Fruit fly (Drosophila melanogaster) whole organism, embryonic: ENCODE data around the gene Mgstl.

Source experiments
- Awh ChIP-seq: fragments of 200-800 bp; sonication (Bioruptor generic); IDR thresholded peaks from 2 replicates; pipeline ENCODE4, ENCODE4 v1.3.6; 2022; ENCODE audit warnings: missing biosample characterization, missing genetic modification characterization
- C15 ChIP-seq: fragments of 200-800 bp; sonication (Bioruptor generic); IDR thresholded peaks from 3 replicates; pipeline ENCODE4 v1.3.6; 2022; ENCODE audit warnings: missing biosample characterization, missing genetic modification characterization
- CG10979 ChIP-seq: fragments of 200-800 bp; sonication (Bioruptor generic); optimal IDR thresholded peaks from 2 replicates; lab custom pipeline; 2018; ENCODE audit warnings: missing biosample characterization, mild to moderate bottlenecking, missing genetic modification characterization, moderate library complexity
- CG12769 ChIP-seq: fragments of 200-800 bp; sonication (Bioruptor generic); optimal IDR thresholded peaks from 2 replicates; lab custom pipeline; 2019; ENCODE audit warnings: missing biosample characterization, mild to moderate bottlenecking, missing genetic modification characterization, moderate library complexity
- CG14014 ChIP-seq: fragments of 200-800 bp; sonication (Bioruptor generic); IDR thresholded peaks from 2 replicates; pipeline ENCODE4 v1.3.6; 2022; ENCODE audit warnings: missing biosample characterization, missing genetic modification characterization
- CG14860 ChIP-seq: fragments of 200-800 bp; sonication (Bioruptor generic); IDR thresholded peaks from 3 replicates; pipeline ENCODE4 v1.3.6; 2022; ENCODE audit warnings: missing biosample characterization, missing genetic modification characterization; ENCODE audit not compliant: partially characterized antibody
- CG1647 ChIP-seq: fragments of 200-800 bp; sonication (Bioruptor generic); optimal IDR thresholded peaks from 3 replicates; lab custom pipeline; 2016; ENCODE audit warnings: missing biosample characterization, missing genetic modification characterization
- CG17186 ChIP-seq: fragments of 200-800 bp; sonication (Bioruptor generic); optimal IDR thresholded peaks from 3 replicates; lab custom pipeline; 2017; ENCODE audit warnings: missing biosample characterization, missing genetic modification reagents, missing genetic modification characterization
- CG17328 ChIP-seq: fragments of 200-800 bp; sonication (Bioruptor generic); IDR thresholded peaks from 2 replicates; pipeline ENCODE4 v1.3.6; 2022; ENCODE audit warnings: missing biosample characterization, missing genetic modification characterization
- CG1792 ChIP-seq: fragments of 200-800 bp; sonication (Bioruptor generic); optimal IDR thresholded peaks from 2 replicates; lab custom pipeline; 2016; ENCODE audit warnings: missing biosample characterization, missing genetic modification characterization
- CG18764 ChIP-seq: fragments of 200-800 bp; sonication (Bioruptor generic); optimal IDR thresholded peaks from 3 replicates; lab custom pipeline; 2016; ENCODE audit warnings: missing biosample characterization, missing genetic modification characterization
- CG2120 ChIP-seq: fragments of 200-800 bp; sonication (Bioruptor generic); optimal IDR thresholded peaks from 3 replicates; lab custom pipeline; 2016; ENCODE audit warnings: missing biosample characterization, missing genetic modification characterization
- CG2875 ChIP-seq: fragments of 200-800 bp; sonication (Bioruptor generic); optimal IDR thresholded peaks from 2 replicates; lab custom pipeline; 2017; ENCODE audit warnings: missing biosample characterization, mild to moderate bottlenecking, missing genetic modification characterization, missing genetic modification reagents
- CG4282 ChIP-seq: fragments of 200-800 bp; sonication (Bioruptor generic); optimal IDR thresholded peaks from 2 replicates; lab custom pipeline; 2016; ENCODE audit warnings: missing biosample characterization, missing genetic modification characterization
- CG4424 ChIP-seq: fragments of 200-800 bp; sonication (Bioruptor generic); optimal IDR thresholded peaks from 3 replicates; lab custom pipeline; 2016; ENCODE audit warnings: missing biosample characterization, missing genetic modification characterization
- CG4617 ChIP-seq: fragments of 200-800 bp; sonication (Bioruptor generic); optimal IDR thresholded peaks from 3 replicates; lab custom pipeline; 2016; ENCODE audit warnings: missing biosample characterization, missing genetic modification characterization, borderline replicate concordance
- CG7271 ChIP-seq: fragments of 200-800 bp; sonication (Bioruptor generic); optimal IDR thresholded peaks from 2 replicates; lab custom pipeline; 2018; ENCODE audit warnings: missing biosample characterization, mild to moderate bottlenecking, missing genetic modification characterization, moderate library complexity
- CG7839 ChIP-seq: fragments of 200-800 bp; sonication (Bioruptor generic); optimal IDR thresholded peaks from 3 replicates; lab custom pipeline; 2018; ENCODE audit warnings: missing biosample characterization, mild to moderate bottlenecking, missing genetic modification characterization, moderate library complexity
- CG8478 ChIP-seq: fragments of >200 bp; optimal IDR thresholded peaks from 2 replicates; lab custom pipeline; 2018
- CG8924 ChIP-seq: fragments of 200-800 bp; optimal IDR thresholded peaks from 3 replicates; lab custom pipeline; 2019; ENCODE audit warnings: missing biosample characterization, mild to moderate bottlenecking, missing genetic modification characterization, moderate library complexity
- CG9932 ChIP-seq: fragments of 200-800 bp; sonication (Bioruptor generic); IDR thresholded peaks from 2 replicates; pipeline ENCODE4 v1.3.6; 2022; ENCODE audit warnings: missing biosample characterization, missing genetic modification characterization
- D19A ChIP-seq: fragments of 200-800 bp; optimal IDR thresholded peaks from 3 replicates; lab custom pipeline; 2019; ENCODE audit warnings: missing biosample characterization, mild to moderate bottlenecking, missing genetic modification characterization, moderate library complexity
- Dip2 ChIP-seq: fragments of 200-800 bp; sonication (Bioruptor generic); IDR thresholded peaks from 2 replicates; pipeline ENCODE4 v1.3.6; 2022; ENCODE audit warnings: missing biosample characterization, missing genetic modification characterization
- Dll ChIP-seq: fragments of 200-800 bp; sonication (Bioruptor generic); IDR thresholded peaks from 4 replicates; pipeline ENCODE4 v1.3.6; 2022; ENCODE audit warnings: missing biosample characterization, missing genetic modification characterization; ENCODE audit not compliant: partially characterized antibody
- Hr51 ChIP-seq, 2 experiments: fragments of 200-800 bp; sonication (Bioruptor generic); optimal IDR thresholded peaks; 2 replicates in 1 of 2; 3 replicates in 1 of 2; lab custom pipeline; 2016 to 2018; ENCODE audit warnings: missing biosample characterization in 2 of 2, missing genetic modification characterization in 2 of 2, mild to moderate bottlenecking in 1 of 2, moderate library complexity in 1 of 2
- Neu2 ChIP-seq: fragments of 200-800 bp; sonication (Bioruptor generic); optimal IDR thresholded peaks from 3 replicates; lab custom pipeline; 2016; ENCODE audit warnings: missing biosample characterization, missing genetic modification characterization, borderline replicate concordance
- NfI ChIP-seq: fragments of 200-800 bp; sonication (Bioruptor generic); optimal IDR thresholded peaks from 3 replicates; lab custom pipeline; 2018; ENCODE audit warnings: missing biosample characterization, mild to moderate bottlenecking, missing genetic modification characterization, moderate library complexity
- Xrp1 ChIP-seq: fragments of 200-800 bp; sonication (Bioruptor generic); IDR thresholded peaks from 2 replicates; pipeline ENCODE4 v1.3.6; 2022; ENCODE audit warnings: missing biosample characterization, missing genetic modification characterization
- ab ChIP-seq: fragments of 200-800 bp; sonication (Bioruptor generic); optimal IDR thresholded peaks from 2 replicates; lab custom pipeline; 2016; ENCODE audit warnings: missing biosample characterization, missing genetic modification characterization
- al ChIP-seq: fragments of 200-800 bp; sonication (Bioruptor generic); IDR thresholded peaks from 2 replicates; pipeline ENCODE4 v1.3.6; 2022; ENCODE audit warnings: missing biosample characterization, missing genetic modification characterization
- bab2 ChIP-seq: fragments of 200-800 bp; sonication (Bioruptor generic); optimal IDR thresholded peaks from 2 replicates; lab custom pipeline; 2016; ENCODE audit warnings: missing biosample characterization, missing genetic modification characterization
- caup ChIP-seq: fragments of 200-800 bp; sonication (Bioruptor generic); optimal IDR thresholded peaks from 3 replicates; lab custom pipeline; 2017; ENCODE audit warnings: missing biosample characterization, mild to moderate bottlenecking, missing genetic modification characterization, moderate library complexity; ENCODE audit not compliant: severe bottlenecking
- crp ChIP-seq, 2 experiments: fragments of 200-800 bp; sonication (Bioruptor generic); optimal IDR thresholded peaks; 2 replicates in 1 of 2; 3 replicates in 1 of 2; lab custom pipeline; 2017; ENCODE audit warnings: missing biosample characterization in 2 of 2, missing genetic modification characterization in 2 of 2, mild to moderate bottlenecking in 1 of 2, moderate library complexity in 1 of 2
- dan ChIP-seq: fragments of 200-800 bp; sonication (Bioruptor generic); IDR thresholded peaks from 2 replicates; pipeline ENCODE4 v1.3.6; 2022; ENCODE audit warnings: missing biosample characterization, missing genetic modification characterization
- danr ChIP-seq: fragments of 200-800 bp; sonication (Bioruptor generic); IDR thresholded peaks from 2 replicates; pipeline ENCODE4 v1.3.6; 2022; ENCODE audit warnings: missing biosample characterization, missing genetic modification characterization
- disco-r ChIP-seq: fragments of 200-800 bp; sonication (Bioruptor generic); optimal IDR thresholded peaks from 2 replicates; lab custom pipeline; 2016; ENCODE audit warnings: missing biosample characterization, missing genetic modification characterization
- fd96Cb ChIP-seq: fragments of 200-800 bp; sonication (Bioruptor generic); optimal IDR thresholded peaks from 2 replicates; lab custom pipeline; 2018; ENCODE audit warnings: missing biosample characterization, mild to moderate bottlenecking, missing genetic modification characterization, moderate library complexity
- gfzf ChIP-seq: fragments of 200-800 bp; sonication (Bioruptor generic); optimal IDR thresholded peaks from 2 replicates; lab custom pipeline; 2016; ENCODE audit warnings: missing biosample characterization, mild to moderate bottlenecking, missing genetic modification characterization, moderate library complexity
- jing ChIP-seq: fragments of 200-800 bp; sonication (Bioruptor generic); optimal IDR thresholded peaks from 2 replicates; lab custom pipeline; 2018; ENCODE audit warnings: missing biosample characterization, mild to moderate bottlenecking, missing genetic modification characterization
- jumu ChIP-seq: fragments of 200-800 bp; sonication (Bioruptor generic); optimal IDR thresholded peaks from 3 replicates; lab custom pipeline; 2016; ENCODE audit warnings: missing biosample characterization, missing genetic modification characterization
- lab ChIP-seq: fragments of 200-800 bp; sonication (Bioruptor generic); optimal IDR thresholded peaks from 3 replicates; lab custom pipeline; 2017; ENCODE audit warnings: missing biosample characterization, missing genetic modification characterization, mild to moderate bottlenecking, moderate library complexity, missing genetic modification reagents
- nau ChIP-seq: fragments of 200-800 bp; sonication (Bioruptor generic); optimal IDR thresholded peaks from 3 replicates; lab custom pipeline; 2017; ENCODE audit warnings: missing biosample characterization, mild to moderate bottlenecking, missing genetic modification characterization, missing genetic modification reagents
- pan ChIP-seq, 4 experiments: fragments of >200 bp in 3 of 4; fragments of 200-800 bp in 1 of 4; sonication (Bioruptor generic) in 1 of 4; optimal IDR thresholded peaks in 3 of 4; IDR thresholded peaks in 1 of 4; 2 replicates each; pipeline versions ENCODE4 v1.3.6 to Lab custom; 2017 to 2022; ENCODE audit warnings: missing biosample characterization in 2 of 4, missing genetic modification characterization in 2 of 4, mixed read lengths in 1 of 4
- sens ChIP-seq: fragments of 200-800 bp; sonication (Bioruptor generic); peaks from one replicate; lab custom pipeline; 2016; ENCODE audit warnings: missing biosample characterization, missing genetic modification characterization
- shn ChIP-seq: fragments of 200-800 bp; sonication (Bioruptor generic); optimal IDR thresholded peaks from 3 replicates; lab custom pipeline; 2016; ENCODE audit warnings: missing biosample characterization, missing genetic modification characterization
- sqz ChIP-seq: fragments of 200-800 bp; sonication (Bioruptor generic); optimal IDR thresholded peaks from 3 replicates; lab custom pipeline; 2018; ENCODE audit warnings: missing biosample characterization, mild to moderate bottlenecking, missing genetic modification characterization
- stc ChIP-seq: fragments of 200-800 bp; sonication (Bioruptor generic); IDR thresholded peaks from 2 replicates; pipeline ENCODE4 v1.3.6; 2022; ENCODE audit warnings: missing biosample characterization, missing genetic modification characterization
- tio ChIP-seq: fragments of 200-800 bp; sonication (Bioruptor generic); optimal IDR thresholded peaks from 2 replicates; lab custom pipeline; 2017; ENCODE audit warnings: missing biosample characterization, missing genetic modification characterization, inconsistent platforms
- tll ChIP-seq, 2 experiments: fragments of 200-800 bp in 1 of 2; fragments of >200 bp in 1 of 2; sonication (Bioruptor generic) in 1 of 2; optimal IDR thresholded peaks; 2 replicates each; lab custom pipeline; 2017 to 2019; ENCODE audit warnings: missing biosample characterization in 2 of 2, missing genetic modification characterization in 2 of 2, mild to moderate bottlenecking in 1 of 2, moderate library complexity in 1 of 2
- ttk ChIP-seq: fragments of 200-800 bp; sonication (Bioruptor generic); IDR thresholded peaks from 2 replicates; pipeline ENCODE4 v2.1.2; 2022; ENCODE audit warnings: missing biosample characterization, missing genetic modification characterization
- vfl ChIP-seq: fragments of 200-800 bp; sonication (Bioruptor generic); optimal IDR thresholded peaks from 2 replicates; lab custom pipeline; 2016; ENCODE audit warnings: missing biosample characterization, missing genetic modification characterization

Gene Mgstl

dm6 chrX:21072953-21073352, 31.0 kb downstream of the Mgstl start:
- TF ChIP-seq gfzf (no peak), disco-r (GFP tag; lab: Kevin White, UChicago) (no peak), vfl (GFP tag; lab: Kevin White, UChicago) (no peak), CG17186 (GFP tag; lab: Kevin White, UChicago) (no peak), CG7839 (peak; percentile 34), nau (no peak), CG14014 (no peak), tio (GFP tag; lab: Kevin White, UChicago) (peak; percentile 13), CG18764 (GFP tag; lab: Kevin White, UChicago) (no peak), sens (peak; percentile 49), caup (no peak), Hr51 (GFP tag; optimal IDR thresholded peaks at IDR 0.05; lab: Kevin White, UChicago) (peak in 1 of 2 experiments; percentile 19), shn (GFP tag; lab: Kevin White, UChicago) (no peak), lab (peak; percentile 20), ab (GFP tag; lab: Kevin White, UChicago) (no peak), NfI (no peak), CG8924 (tag; lab: Kevin White, UChicago) (no peak), stc (GFP tag; lab: Robert Waterston, UW) (no peak), CG4282 (GFP tag; lab: Kevin White, UChicago) (no peak), CG10979 (tag; lab: Kevin White, UChicago) (peak; percentile 24), CG1647 (GFP tag; lab: Kevin White, UChicago) (no peak), ttk (GFP tag; lab: Robert Waterston, UW) (no peak), danr (GFP tag; lab: Robert Waterston, UW) (no peak), Xrp1 (peak; percentile 39; the same call in 1 of the 2 replicates), CG8478 (lab: Kevin White, UChicago) (no peak), CG4617 (no peak), dan (GFP tag; lab: Robert Waterston, UW) (no peak), Dll (GFP tag; lab: Robert Waterston, UW) (no peak), Dip2 (GFP tag; lab: Robert Waterston, UW) (no peak), sqz (no peak), jing (GFP tag; lab: Kevin White, UChicago) (no peak), CG2875 (no peak), C15 (GFP tag; lab: Robert Waterston, UW) (no peak), CG14860 (no peak), crp (GFP tag; optimal IDR thresholded peaks at IDR 0.05; lab: Kevin White, UChicago) (no peak), CG4424 (GFP tag; lab: Kevin White, UChicago) (no peak), CG9932 (GFP tag; lab: Robert Waterston, UW) (no peak), D19A (tag; lab: Kevin White, UChicago) (peak; percentile 11), CG7271 (no peak), fd96Cb (tag; lab: Kevin White, UChicago) (peak; percentile 13), pan (optimal IDR thresholded peaks at IDR 0.05; lab: Kevin White, UChicago) (no peak), pan (GFP tag; optimal IDR thresholded peaks at IDR 0.05 in 1 of 2, IDR thresholded peaks at IDR 0.05 in 1 of 2) (no peak), al (GFP tag; lab: Robert Waterston, UW) (no peak), CG17328 (GFP tag; lab: Robert Waterston, UW) (no peak), tll (GFP tag; optimal IDR thresholded peaks at IDR 0.05; lab: Kevin White, UChicago) (no peak), CG1792 (GFP tag; lab: Kevin White, UChicago) (no peak), Awh (GFP tag; lab: Robert Waterston, UW) (no peak), jumu (GFP tag; lab: Kevin White, UChicago) (no peak), Neu2 (GFP tag; lab: Kevin White, UChicago) (no peak), CG12769 (tag; lab: Kevin White, UChicago) (no peak), bab2 (GFP tag; lab: Kevin White, UChicago) (no peak), CG2120 (GFP tag; lab: Kevin White, UChicago) (peak; percentile 16)
